Worm (Caenorhabditis elegans) whole organism, mixed stage, embryonic: ENCODE data around the gene act-2.
A peak's percentile ranks its signal among the peaks of the same experiment; 100 is the strongest.

Experiments
- M03D4.4 ChIP-seq: sonication (generic microtip); optimal IDR thresholded peaks from 2 replicates; lab custom pipeline; 2017; ENCODE audit warnings: mild to moderate bottlenecking, missing genetic modification characterization, missing compliant biosample characterization
- bed-3 ChIP-seq: fragments of 200-800 bp; sonication (Bioruptor generic); optimal IDR thresholded peaks from 3 replicates; lab custom pipeline; 2018; ENCODE audit warnings: mild to moderate bottlenecking, missing genetic modification characterization, moderate library complexity, missing compliant biosample characterization
- blmp-1 ChIP-seq: fragments of 150-350 bp; optimal IDR thresholded peaks from 2 replicates; lab custom pipeline; 2014; ENCODE audit warnings: missing biosample characterization, missing genetic modification characterization
- ceh-39 ChIP-seq: fragments of 150-350 bp; optimal IDR thresholded peaks from 2 replicates; lab custom pipeline; 2014; ENCODE audit warnings: missing biosample characterization, missing genetic modification characterization
- ceh-43 ChIP-seq: fragments of 200-800 bp; sonication (Bioruptor generic); optimal IDR thresholded peaks from 2 replicates; lab custom pipeline; 2018; ENCODE audit warnings: mild to moderate bottlenecking, missing genetic modification characterization, moderate library complexity, missing compliant biosample characterization
- ces-1 ChIP-seq: fragments of 150-350 bp; optimal IDR thresholded peaks from 2 replicates; lab custom pipeline; 2014; ENCODE audit warnings: missing biosample characterization, missing genetic modification reagents, missing genetic modification characterization
- cnd-1 ChIP-seq: fragments of 200-800 bp; sonication (Bioruptor generic); optimal IDR thresholded peaks from 2 replicates; lab custom pipeline; 2018; ENCODE audit warnings: mild to moderate bottlenecking, missing genetic modification characterization, missing compliant biosample characterization
- elt-1 ChIP-seq: sonication (generic microtip); optimal IDR thresholded peaks from 2 replicates; lab custom pipeline; 2017; ENCODE audit warnings: missing genetic modification characterization, mild to moderate bottlenecking, missing compliant biosample characterization, antibody characterized with exemption, moderate library complexity, borderline replicate concordance; ENCODE audit not compliant: insufficient read depth
- elt-3 ChIP-seq: fragments of 150-350 bp; optimal IDR thresholded peaks from 2 replicates; lab custom pipeline; 2014; ENCODE audit warnings: missing biosample characterization, missing genetic modification characterization
- ham-2 ChIP-seq: fragments of 200-800 bp; sonication (Bioruptor generic); optimal IDR thresholded peaks from 2 replicates; lab custom pipeline; 2018; ENCODE audit warnings: mild to moderate bottlenecking, missing genetic modification characterization, missing compliant biosample characterization
- hlh-1 ChIP-seq: fragments of 150-350 bp; optimal IDR thresholded peaks from 2 replicates; lab custom pipeline; 2014; ENCODE audit warnings: missing biosample characterization, missing genetic modification reagents, missing genetic modification characterization
- lin-32 ChIP-seq: fragments of 200-800 bp; sonication (Bioruptor generic); optimal IDR thresholded peaks from 2 replicates; lab custom pipeline; 2018; ENCODE audit warnings: mild to moderate bottlenecking, missing genetic modification characterization, missing compliant biosample characterization
- lsy-2 ChIP-seq: fragments of 150-350 bp; optimal IDR thresholded peaks from 2 replicates; lab custom pipeline; 2014; ENCODE audit warnings: missing biosample characterization, missing genetic modification characterization
- mep-1 ChIP-seq: fragments of 150-350 bp; optimal IDR thresholded peaks from 2 replicates; lab custom pipeline; 2017; ENCODE audit warnings: missing biosample characterization, missing genetic modification reagents, missing genetic modification characterization, inconsistent platforms
- mls-2 ChIP-seq: sonication (generic microtip); optimal IDR thresholded peaks from 2 replicates; lab custom pipeline; 2016; ENCODE audit warnings: mild to moderate bottlenecking, missing genetic modification characterization, moderate library complexity, missing compliant biosample characterization
- nhr-12 ChIP-seq: fragments of 150-350 bp; optimal IDR thresholded peaks from 2 replicates; lab custom pipeline; 2014; ENCODE audit warnings: missing biosample characterization, missing genetic modification characterization
- nhr-2 ChIP-seq: fragments of 150-350 bp; optimal IDR thresholded peaks from 2 replicates; lab custom pipeline; 2014; ENCODE audit warnings: missing biosample characterization, missing genetic modification characterization
- nhr-237 ChIP-seq: fragments of 150-350 bp; optimal IDR thresholded peaks from 2 replicates; lab custom pipeline; 2014; ENCODE audit warnings: missing biosample characterization, missing genetic modification characterization
- nhr-76 ChIP-seq: sonication (generic microtip); optimal IDR thresholded peaks from 2 replicates; lab custom pipeline; 2017; ENCODE audit warnings: missing biosample characterization, missing genetic modification characterization
- pha-4 ChIP-seq: fragments of 150-350 bp; optimal IDR thresholded peaks from 2 replicates; lab custom pipeline; 2018; ENCODE audit warnings: missing biosample characterization, missing genetic modification reagents, missing genetic modification characterization
- sem-2 ChIP-seq: fragments of 200-800 bp; sonication (Bioruptor generic); optimal IDR thresholded peaks from 2 replicates; lab custom pipeline; 2018; ENCODE audit warnings: mild to moderate bottlenecking, missing genetic modification characterization, missing compliant biosample characterization
- snpc-4 ChIP-seq: fragments of 150-350 bp; optimal IDR thresholded peaks from 2 replicates; lab custom pipeline; 2014; ENCODE audit warnings: missing biosample characterization, missing genetic modification characterization
- sptf-1 ChIP-seq: sonication (generic microtip); optimal IDR thresholded peaks from 2 replicates; lab custom pipeline; 2017; ENCODE audit warnings: mild to moderate bottlenecking, missing genetic modification characterization, moderate library complexity, missing compliant biosample characterization
- tbx-8 ChIP-seq: fragments of 200-800 bp; sonication (Bioruptor generic); optimal IDR thresholded peaks from 2 replicates; lab custom pipeline; 2018; ENCODE audit warnings: mild to moderate bottlenecking, missing genetic modification characterization, moderate library complexity, missing compliant biosample characterization
- unc-120 ChIP-seq: sonication (generic microtip); optimal IDR thresholded peaks from 2 replicates; lab custom pipeline; 2017; ENCODE audit warnings: missing genetic modification characterization, missing compliant biosample characterization; ENCODE audit not compliant: poor library complexity, severe bottlenecking
- unc-39 ChIP-seq: fragments of 150-350 bp; optimal IDR thresholded peaks from 2 replicates; lab custom pipeline; 2014; ENCODE audit warnings: missing biosample characterization, missing genetic modification characterization
- unc-62 ChIP-seq: fragments of 150-350 bp; optimal IDR thresholded peaks from 2 replicates; lab custom pipeline; 2014; ENCODE audit warnings: missing biosample characterization, missing genetic modification reagents, missing genetic modification characterization
- zip-8 ChIP-seq: fragments of 150-350 bp; optimal IDR thresholded peaks from 2 replicates; lab custom pipeline; 2014; ENCODE audit warnings: missing biosample characterization, missing genetic modification characterization
- ztf-11 ChIP-seq: fragments of 150-350 bp; optimal IDR thresholded peaks from 2 replicates; lab custom pipeline; 2014; ENCODE audit warnings: missing biosample characterization, missing genetic modification characterization

Gene act-2

DNA sequence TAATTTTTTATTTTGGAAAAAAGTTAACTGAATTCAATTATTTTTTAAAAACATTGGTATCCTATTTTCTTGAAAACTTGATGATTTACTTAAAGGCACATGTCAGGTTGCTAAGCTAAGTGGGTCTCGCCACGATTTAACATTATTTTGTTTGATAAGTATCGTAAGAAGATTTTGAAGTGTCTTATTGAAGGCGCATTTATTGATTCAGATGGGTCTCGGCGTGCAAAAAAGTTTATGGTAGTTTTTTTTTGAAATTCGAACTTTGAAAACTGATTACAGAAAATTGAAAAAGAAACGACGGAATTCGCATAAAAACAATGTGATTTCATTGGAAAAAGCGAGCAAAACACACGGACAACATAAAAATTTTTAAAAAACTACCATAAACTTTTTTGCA, 5.0 kb upstream of the act-2 start:
- TF ChIP-seq nhr-2 (tag; lab: Kevin White, UChicago) = no peak
- TF ChIP-seq sem-2 (GFP tag; lab: Kevin White, UChicago) = no peak
- no peak for TF ChIP-seq mep-1 (tag; lab: Kevin White, UChicago)
- TF ChIP-seq elt-3 = no peak
- no peak for TF ChIP-seq nhr-76 (tag; lab: Kevin White, UChicago)
- no peak for TF ChIP-seq nhr-12 (tag; lab: Kevin White, UChicago)
- TF ChIP-seq blmp-1 = no peak
- no peak for TF ChIP-seq zip-8 (tag; lab: Kevin White, UChicago)
- no peak for TF ChIP-seq ztf-11
- no peak for TF ChIP-seq ces-1 (GFP tag; lab: Kevin White, UChicago)
- TF ChIP-seq snpc-4 (tag; lab: Kevin White, UChicago) = no peak
- no peak for TF ChIP-seq ham-2 (GFP tag; lab: Kevin White, UChicago)
- TF ChIP-seq bed-3 (GFP tag; lab: Kevin White, UChicago) = no peak
- TF ChIP-seq sptf-1 = no peak

DNA sequence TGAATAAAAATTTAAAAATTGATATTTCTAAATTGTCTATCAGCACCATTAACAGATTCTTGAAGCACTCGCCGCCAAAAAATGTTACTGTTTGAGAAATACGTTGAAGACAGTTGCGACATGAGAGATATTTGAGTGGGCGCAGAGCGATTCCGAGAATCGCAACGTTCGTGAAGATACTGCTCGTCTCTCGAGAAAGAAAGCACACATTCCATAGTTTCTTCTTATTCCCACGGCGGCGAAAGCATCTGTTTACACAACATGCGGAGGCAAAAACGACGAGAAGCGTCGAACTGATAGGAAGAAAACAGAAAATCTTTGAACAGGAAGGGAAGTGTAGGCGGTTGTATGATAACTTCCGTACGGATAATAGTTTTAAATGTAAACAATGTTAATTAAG, 4.5 kb upstream of the act-2 start:
- no peak for TF ChIP-seq tbx-8
- peak; percentile 50 for TF ChIP-seq nhr-237 (tag; lab: Kevin White, UChicago)
- peak; percentile 36 for TF ChIP-seq mep-1 (tag; lab: Kevin White, UChicago)
- TF ChIP-seq ceh-43 (GFP tag; lab: Kevin White, UChicago) = no peak
- peak; percentile 90 for TF ChIP-seq unc-120 (tag; lab: Kevin White, UChicago)
- TF ChIP-seq M03D4.4 = peak; percentile 27
- no peak for TF ChIP-seq lsy-2 (tag; lab: Kevin White, UChicago)
- peak; percentile 58 for TF ChIP-seq unc-62 (GFP tag; lab: Kevin White, UChicago)
- peak; percentile 76 for TF ChIP-seq hlh-1
- TF ChIP-seq pha-4 (tag; lab: Kevin White, UChicago) = peak; percentile 54
- TF ChIP-seq, all 35 proteins: peak for 7

- no peak for TF ChIP-seq lsy-2 (tag; lab: Kevin White, UChicago)
- peak; percentile 43 for TF ChIP-seq M03D4.4
- TF ChIP-seq unc-39 (tag; lab: Kevin White, UChicago) = no peak
- peak; percentile 40 for TF ChIP-seq hlh-1
- peak; percentile 21 for TF ChIP-seq sptf-1
- TF ChIP-seq cnd-1 (tag; lab: Kevin White, UChicago) = no peak
- TF ChIP-seq unc-120 (tag; lab: Kevin White, UChicago) = peak; percentile 95
- TF ChIP-seq unc-62 (GFP tag; lab: Kevin White, UChicago) = peak; percentile 32
Measured at ce11 chrV:11080345-11081102, 2.6 kb upstream of the act-2 start, which contains the start of gene act-1. TSS of gene act-1 (plus strand) at chrV:11081052.

- TF ChIP-seq mls-2 (tag; lab: Kevin White, UChicago) = no peak
- no peak for TF ChIP-seq sem-2 (GFP tag; lab: Kevin White, UChicago)
- TF ChIP-seq lsy-2 (tag; lab: Kevin White, UChicago) = no peak
- TF ChIP-seq M03D4.4 = no peak
- TF ChIP-seq unc-39 (tag; lab: Kevin White, UChicago) = no peak
- TF ChIP-seq ham-2 (GFP tag; lab: Kevin White, UChicago) = no peak
- no peak for TF ChIP-seq elt-1 (tag; lab: Kevin White, UChicago)
- TF ChIP-seq ceh-39 = no peak
- TF ChIP-seq hlh-1 = no peak
Measured at ce11 chrV:11078874-11079273, 920 bp upstream of the act-2 start.

ce11 chrV:11076403-11076802, 1.6 kb downstream of the act-2 start:
- no peak for TF ChIP-seq nhr-2 (tag; lab: Kevin White, UChicago)
- TF ChIP-seq elt-1 (tag; lab: Kevin White, UChicago) = peak; percentile 92

DNA sequence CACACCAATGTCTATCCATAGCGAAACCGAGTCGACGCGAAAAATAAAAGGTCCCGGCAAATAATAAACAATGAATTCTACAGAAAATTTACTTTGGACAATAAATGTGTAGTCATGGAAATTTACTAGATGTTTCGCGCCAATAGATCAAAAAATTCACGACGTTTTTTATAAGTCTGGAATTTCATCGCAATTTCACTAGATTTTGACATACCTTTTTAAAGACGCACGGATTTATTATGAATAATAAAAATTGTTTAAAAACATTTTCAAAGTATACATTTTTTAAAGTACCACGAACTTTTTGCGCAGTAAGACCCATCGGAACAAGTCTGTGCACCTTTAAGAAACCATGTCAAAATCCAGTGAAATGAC, 1.9 kb downstream of the act-2 start:
- TF ChIP-seq elt-3 (no peak), sptf-1 (no peak), ceh-39 (no peak), zip-8 (tag; lab: Kevin White, UChicago) (no peak), bed-3 (GFP tag; lab: Kevin White, UChicago) (no peak), blmp-1 (no peak), lin-32 (GFP tag; lab: Kevin White, UChicago) (no peak), ces-1 (GFP tag; lab: Kevin White, UChicago) (no peak), mls-2 (tag; lab: Kevin White, UChicago) (no peak)
- TF ChIP-seq, all 35 proteins: peak for 0
